Fruit fly (Drosophila melanogaster): ENCODE data around the gene CG3036.

- TF ChIP-seq Dll (optimal IDR thresholded peaks at IDR 0.05) = no peak
- no peak for TF ChIP-seq psq (optimal IDR thresholded peaks at IDR 0.05)
These were observed 16.1 kb downstream of the CG3036 start for dm6 chr2L:4907986-4908385.
